1 fruit fly cellular context compared by ENCODE assay signal in genomic region chr3L:12468016-12468415, dm6.
TF ChIP-seq lines count a peak whose summit lies in the region.

TSS of gene eyg (minus strand) at chr3L:12468021.

TF ChIP-seq in whole organism, embryonic, 481 proteins besides CTCF, POLR2A, EP300 and RAD21 (continued from another document and continues in another):
- TF ChIP-seq Dll (GFP tag; IDR thresholded peaks at IDR 0.05; lab: Robert Waterston, UW; ENCODE audit: partially characterized antibody) = 0 out of 4 replicates have a peak, but pooled peaks have one; percentile 28
- no peak for TF ChIP-seq CG11560 (tag; IDR thresholded peaks at IDR 0.05; lab: Robert Waterston, UW)
- TF ChIP-seq Ptx1 (GFP tag; IDR thresholded peaks at IDR 0.05; lab: Robert Waterston, UW) = no peak
- TF ChIP-seq scrt (GFP tag; optimal IDR thresholded peaks at IDR 0.05; lab: Kevin White, UChicago) = no peak
- TF ChIP-seq CG3163 (GFP tag; optimal IDR thresholded peaks at IDR 0.05; lab: Kevin White, UChicago) = peak; percentile 62
- TF ChIP-seq zen2 (GFP tag; IDR thresholded peaks at IDR 0.05; lab: Robert Waterston, UW; ENCODE audit: partially characterized antibody) = 0 out of 3 replicates have a peak, but pooled peaks have one; percentile 25
- TF ChIP-seq CG10543 (GFP tag; optimal IDR thresholded peaks at IDR 0.05; lab: Kevin White, UChicago) = peak; percentile 36
- TF ChIP-seq MBD-R2 (GFP tag; IDR thresholded peaks at IDR 0.05; lab: Robert Waterston, UW) = no peak
- no peak for TF ChIP-seq hbn (GFP tag; IDR thresholded peaks at IDR 0.05; lab: Robert Waterston, UW; ENCODE audit: partially characterized antibody)
- TF ChIP-seq cas (GFP tag; IDR thresholded peaks at IDR 0.05; lab: Robert Waterston, UW) = no peak
- TF ChIP-seq al (GFP tag; IDR thresholded peaks at IDR 0.05; lab: Robert Waterston, UW) = no peak
- TF ChIP-seq lilli (GFP tag; optimal IDR thresholded peaks at IDR 0.05; lab: Kevin White, UChicago) = no peak
- TF ChIP-seq Usf (GFP tag; optimal IDR thresholded peaks at IDR 0.05; lab: Kevin White, UChicago) = no peak
- no peak for TF ChIP-seq gt (GFP tag; IDR thresholded peaks at IDR 0.05; lab: Robert Waterston, UW)
- TF ChIP-seq CG6689 (GFP tag; IDR thresholded peaks at IDR 0.05; lab: Robert Waterston, UW) = no peak
- peak; percentile 56 for TF ChIP-seq bcd (GFP tag; optimal IDR thresholded peaks at IDR 0.05; lab: Kevin White, UChicago)
- TF ChIP-seq CG32772 (GFP tag; IDR thresholded peaks at IDR 0.05; lab: Robert Waterston, UW) = no peak
- no peak for TF ChIP-seq CG18011 (GFP tag; optimal IDR thresholded peaks at IDR 0.05; lab: Kevin White, UChicago)
- no peak for TF ChIP-seq crp (GFP tag; optimal IDR thresholded peaks at IDR 0.05; lab: Kevin White, UChicago)
- peak; percentile 30 for TF ChIP-seq CG10654 (GFP tag; optimal IDR thresholded peaks at IDR 0.05; lab: Kevin White, UChicago)
- TF ChIP-seq crc (GFP tag; optimal IDR thresholded peaks at IDR 0.05; lab: Kevin White, UChicago) = no peak
- TF ChIP-seq CG16863 (GFP tag; optimal IDR thresholded peaks at IDR 0.05; lab: Kevin White, UChicago) = peak; percentile 15
- TF ChIP-seq Sox100B (GFP tag; optimal IDR thresholded peaks at IDR 0.05; lab: Kevin White, UChicago) = no peak
- TF ChIP-seq CG7271 (tag; optimal IDR thresholded peaks at IDR 0.05; lab: Kevin White, UChicago) = no peak
- TF ChIP-seq CG4617 (GFP tag; optimal IDR thresholded peaks at IDR 0.05; lab: Kevin White, UChicago; ENCODE audit: borderline replicate concordance) = no peak
- 0 out of 3 replicates have a peak, but pooled peaks have one; percentile 34 for TF ChIP-seq dysf (GFP tag; IDR thresholded peaks at IDR 0.05; lab: Robert Waterston, UW)
- no peak for TF ChIP-seq dimm (GFP tag; IDR thresholded peaks at IDR 0.05; lab: Robert Waterston, UW)
- TF ChIP-seq CG8281 (tag; optimal IDR thresholded peaks at IDR 0.05; lab: Kevin White, UChicago) = peak; percentile 14
- TF ChIP-seq mirr (GFP tag; optimal IDR thresholded peaks at IDR 0.05; lab: Kevin White, UChicago) = peak; percentile 61
- TF ChIP-seq CG7839 (tag; optimal IDR thresholded peaks at IDR 0.05; lab: Kevin White, UChicago) = no peak
- no peak for TF ChIP-seq Gsc (GFP tag; IDR thresholded peaks at IDR 0.05; lab: Robert Waterston, UW)
- peak; percentile 36; the same call in 1 of the 3 replicates for TF ChIP-seq HLH4C (GFP tag; IDR thresholded peaks at IDR 0.05; lab: Robert Waterston, UW; ENCODE audit: partially characterized antibody)
- TF ChIP-seq CG32767 (GFP tag; IDR thresholded peaks at IDR 0.05; lab: Robert Waterston, UW) = no peak
- no peak for TF ChIP-seq Spps (tag; optimal IDR thresholded peaks at IDR 0.05; lab: Kevin White, UChicago)
- TF ChIP-seq row (GFP tag; IDR thresholded peaks at IDR 0.05; lab: Robert Waterston, UW) = no peak
- no peak for TF ChIP-seq Chrac-16 (GFP tag; optimal IDR thresholded peaks at IDR 0.05; lab: Kevin White, UChicago)
- TF ChIP-seq Dp (GFP tag; optimal IDR thresholded peaks at IDR 0.05; lab: Kevin White, UChicago) = no peak
- TF ChIP-seq Meics (GFP tag; optimal IDR thresholded peaks at IDR 0.05; lab: Kevin White, UChicago) = no peak
- no peak for TF ChIP-seq Taf1 (GFP tag; IDR thresholded peaks at IDR 0.05; lab: Robert Waterston, UW)
- TF ChIP-seq CG4360 (GFP tag; IDR thresholded peaks at IDR 0.05; lab: Robert Waterston, UW) = no peak
- TF ChIP-seq fd64A (GFP tag; optimal IDR thresholded peaks at IDR 0.05; lab: Kevin White, UChicago) = peak; percentile 6
- TF ChIP-seq PHDP (tag; optimal IDR thresholded peaks at IDR 0.05; lab: Kevin White, UChicago) = peak; percentile 41
- 0 out of 2 replicates have a peak, but pooled peaks have one; percentile 21 for TF ChIP-seq CG5953 (GFP tag; IDR thresholded peaks at IDR 0.05; lab: Robert Waterston, UW)
- no peak for TF ChIP-seq Doc3 (GFP tag; IDR thresholded peaks at IDR 0.05; lab: Robert Waterston, UW; ENCODE audit: partially characterized antibody)
- no peak for TF ChIP-seq CG17802 (tag; optimal IDR thresholded peaks at IDR 0.05; lab: Kevin White, UChicago)
- no peak for TF ChIP-seq CG11093 (GFP tag; IDR thresholded peaks at IDR 0.05; lab: Robert Waterston, UW)
- peak; percentile 33 for TF ChIP-seq Atf3 (GFP tag; optimal IDR thresholded peaks at IDR 0.05; lab: Kevin White, UChicago)
- TF ChIP-seq CrebB (tag; optimal IDR thresholded peaks at IDR 0.05; lab: Kevin White, UChicago) = peak; percentile 66
- TF ChIP-seq CG31224 (GFP tag; IDR thresholded peaks at IDR 0.05; lab: Robert Waterston, UW) = no peak
- peak; percentile 30 for TF ChIP-seq grn (GFP tag; optimal IDR thresholded peaks at IDR 0.05; lab: Kevin White, UChicago)
- TF ChIP-seq Eip74EF (GFP tag; optimal IDR thresholded peaks at IDR 0.05; lab: Kevin White, UChicago) = no peak
- TF ChIP-seq gcm2 (GFP tag; optimal IDR thresholded peaks at IDR 0.05; lab: Kevin White, UChicago) = no peak
- TF ChIP-seq slp2 (GFP tag; optimal IDR thresholded peaks at IDR 0.05; lab: Kevin White, UChicago) = no peak
- TF ChIP-seq so (GFP tag; IDR thresholded peaks at IDR 0.05; lab: Robert Waterston, UW) = peak; percentile 25; the same call in 1 of the 3 replicates
- no peak for TF ChIP-seq CG16815 (GFP tag; optimal IDR thresholded peaks at IDR 0.05; lab: Kevin White, UChicago)
- TF ChIP-seq CG4707 (GFP tag; optimal IDR thresholded peaks at IDR 0.05; lab: Kevin White, UChicago) = peak; percentile 5
- TF ChIP-seq oc (tag; optimal IDR thresholded peaks at IDR 0.05; lab: Kevin White, UChicago) = peak; percentile 48
- TF ChIP-seq YL-1 (GFP tag; optimal IDR thresholded peaks at IDR 0.05; lab: Kevin White, UChicago) = no peak
- no peak for TF ChIP-seq CG7556 (GFP tag; optimal IDR thresholded peaks at IDR 0.05; lab: Kevin White, UChicago)
- no peak; the same call in 2 of the 3 replicates for TF ChIP-seq B-H1 (GFP tag; IDR thresholded peaks at IDR 0.05; lab: Robert Waterston, UW)
- TF ChIP-seq BEAF-32 (GFP tag; optimal IDR thresholded peaks at IDR 0.05; lab: Kevin White, UChicago) = no peak
- peak; percentile 60 for TF ChIP-seq Scr (GFP tag; IDR thresholded peaks at IDR 0.05; lab: Robert Waterston, UW; ENCODE audit: partially characterized antibody)
- TF ChIP-seq CG17568 (GFP tag; optimal IDR thresholded peaks at IDR 0.05; lab: Kevin White, UChicago) = no peak
- no peak for TF ChIP-seq D19B (GFP tag; optimal IDR thresholded peaks at IDR 0.05; lab: Kevin White, UChicago)
- no peak for TF ChIP-seq fd3F (GFP tag; optimal IDR thresholded peaks at IDR 0.05; lab: Kevin White, UChicago)
- peak; percentile 100 for TF ChIP-seq Nf-YC (tag; optimal IDR thresholded peaks at IDR 0.05; lab: Kevin White, UChicago)
- TF ChIP-seq CG15073 (GFP tag; optimal IDR thresholded peaks at IDR 0.05; lab: Kevin White, UChicago) = no peak
- 0 out of 3 replicates have a peak, but pooled peaks have one; percentile 11 for TF ChIP-seq zfh1 (GFP tag; IDR thresholded peaks at IDR 0.05; lab: Robert Waterston, UW)
- peak; percentile 70 for TF ChIP-seq tna (GFP tag; IDR thresholded peaks at IDR 0.05; lab: Robert Waterston, UW; ENCODE audit: partially characterized antibody)
- TF ChIP-seq tup (GFP tag; optimal IDR thresholded peaks at IDR 0.05; lab: Kevin White, UChicago) = no peak
- TF ChIP-seq CG1792 (GFP tag; optimal IDR thresholded peaks at IDR 0.05; lab: Kevin White, UChicago) = no peak
- TF ChIP-seq CG3065 (GFP tag; optimal IDR thresholded peaks at IDR 0.05; lab: Kevin White, UChicago) = peak; percentile 4
- TF ChIP-seq CG17612 (GFP tag; IDR thresholded peaks at IDR 0.05; lab: Robert Waterston, UW) = no peak
- no peak for TF ChIP-seq dmrt99B (tag; optimal IDR thresholded peaks at IDR 0.05; lab: Kevin White, UChicago)
- peak; percentile 5 for TF ChIP-seq nom (GFP tag; optimal IDR thresholded peaks at IDR 0.05; lab: Kevin White, UChicago)
- TF ChIP-seq Opbp (GFP tag; IDR thresholded peaks at IDR 0.05; lab: Robert Waterston, UW; ENCODE audit: partially characterized antibody) = peak; percentile 61; the same call in 1 of the 3 replicates
- TF ChIP-seq lab (GFP tag; optimal IDR thresholded peaks at IDR 0.05; lab: Kevin White, UChicago) = no peak
- TF ChIP-seq ap (GFP tag; IDR thresholded peaks at IDR 0.05; lab: Robert Waterston, UW) = no peak
- TF ChIP-seq cato (GFP tag; optimal IDR thresholded peaks at IDR 0.05; lab: Kevin White, UChicago; ENCODE audit: borderline replicate concordance) = no peak
- peak; percentile 79 for TF ChIP-seq phol (tag; optimal IDR thresholded peaks at IDR 0.05; lab: Kevin White, UChicago)
- TF ChIP-seq emc (GFP tag; optimal IDR thresholded peaks at IDR 0.05; lab: Kevin White, UChicago) = no peak
- TF ChIP-seq Six4 (GFP tag; optimal IDR thresholded peaks at IDR 0.05; lab: Kevin White, UChicago) = peak; percentile 17
- TF ChIP-seq pan (optimal IDR thresholded peaks at IDR 0.05; lab: Kevin White, UChicago) = no peak
- TF ChIP-seq pan (GFP tag; optimal IDR thresholded peaks at IDR 0.05 in 1 of 2, IDR thresholded peaks at IDR 0.05 in 1 of 2) = peak in 1 of 2 experiments; percentile 39
- TF ChIP-seq Hsf (GFP tag; optimal IDR thresholded peaks at IDR 0.05; lab: Kevin White, UChicago) = peak; percentile 32
- no peak for TF ChIP-seq CG5245 (GFP tag; optimal IDR thresholded peaks at IDR 0.05; lab: Kevin White, UChicago)
- TF ChIP-seq CG8089 (GFP tag; optimal IDR thresholded peaks at IDR 0.05; lab: Kevin White, UChicago) = peak; percentile 11
- no peak for TF ChIP-seq CG6254 (GFP tag; optimal IDR thresholded peaks at IDR 0.05; lab: Kevin White, UChicago)
- TF ChIP-seq Lim3 (GFP tag; IDR thresholded peaks at IDR 0.05; lab: Robert Waterston, UW) = no peak
- peak; percentile 68 for TF ChIP-seq Jarid2 (GFP tag; optimal IDR thresholded peaks at IDR 0.05; lab: Kevin White, UChicago)
- no peak for TF ChIP-seq Fer2 (tag; optimal IDR thresholded peaks at IDR 0.05; lab: Kevin White, UChicago)
- TF ChIP-seq ken (GFP tag; IDR thresholded peaks at IDR 0.05; lab: Robert Waterston, UW) = no peak
- TF ChIP-seq CG14860 (GFP tag; IDR thresholded peaks at IDR 0.05; lab: Robert Waterston, UW; ENCODE audit: partially characterized antibody) = no peak
- TF ChIP-seq CG13894 (tag; optimal IDR thresholded peaks at IDR 0.05; lab: Kevin White, UChicago) = no peak
- TF ChIP-seq CG7372 (GFP tag; IDR thresholded peaks at IDR 0.05; lab: Robert Waterston, UW) = no peak
- TF ChIP-seq CG14710 (tag; optimal IDR thresholded peaks at IDR 0.05; lab: Kevin White, UChicago) = peak; percentile 37
- TF ChIP-seq CG11085 (GFP tag; IDR thresholded peaks at IDR 0.05; lab: Robert Waterston, UW) = no peak
- TF ChIP-seq NFAT (GFP tag; IDR thresholded peaks at IDR 0.05; lab: Robert Waterston, UW) = no peak
- no peak for TF ChIP-seq slou (GFP tag; optimal IDR thresholded peaks at IDR 0.05; lab: Kevin White, UChicago)
- TF ChIP-seq CG6791 (GFP tag; IDR thresholded peaks at IDR 0.05; lab: Robert Waterston, UW; ENCODE audit: partially characterized antibody) = peak; percentile 58; the same call in 2 of the 3 replicates
- TF ChIP-seq sr (GFP tag; IDR thresholded peaks at IDR 0.05; lab: Robert Waterston, UW) = no peak; the same call in 2 of the 3 replicates
- TF ChIP-seq CG30403 (GFP tag; optimal IDR thresholded peaks at IDR 0.05; lab: Kevin White, UChicago) = no peak
- TF ChIP-seq salm (tag; optimal IDR thresholded peaks at IDR 0.05; lab: Kevin White, UChicago) = no peak
- TF ChIP-seq kni (GFP tag; optimal IDR thresholded peaks at IDR 0.05; lab: Kevin White, UChicago) = peak; percentile 73
- TF ChIP-seq mam (GFP tag; optimal IDR thresholded peaks at IDR 0.05; lab: Kevin White, UChicago) = peak; percentile 34
- TF ChIP-seq CG4820 (GFP tag; optimal IDR thresholded peaks at IDR 0.05; lab: Kevin White, UChicago) = no peak
- no peak for TF ChIP-seq ro (GFP tag; IDR thresholded peaks at IDR 0.05; lab: Robert Waterston, UW)
- 0 out of 2 replicates have a peak, but pooled peaks have one; percentile 18 for TF ChIP-seq CG9932 (GFP tag; IDR thresholded peaks at IDR 0.05; lab: Robert Waterston, UW)
- peak; percentile 86 for TF ChIP-seq CoRest (tag; optimal IDR thresholded peaks at IDR 0.05; lab: Kevin White, UChicago)
- peak; percentile 13; the same call in 1 of the 2 replicates for TF ChIP-seq onecut (GFP tag; IDR thresholded peaks at IDR 0.05; lab: Robert Waterston, UW)
- peak; percentile 64; the same call in 1 of the 2 replicates for TF ChIP-seq Xrp1 (GFP tag; IDR thresholded peaks at IDR 0.05; lab: Robert Waterston, UW)
- peak; percentile 40 for TF ChIP-seq CG10209 (GFP tag; optimal IDR thresholded peaks at IDR 0.05; lab: Kevin White, UChicago)
- TF ChIP-seq vvl (GFP tag; IDR thresholded peaks at IDR 0.05; lab: Robert Waterston, UW) = peak; percentile 79
- no peak for TF ChIP-seq CG12769 (tag; optimal IDR thresholded peaks at IDR 0.05; lab: Kevin White, UChicago)
- no peak for TF ChIP-seq CG1603 (tag; optimal IDR thresholded peaks at IDR 0.05; lab: Kevin White, UChicago)
- no peak for TF ChIP-seq CG4854 (GFP tag; optimal IDR thresholded peaks at IDR 0.05; lab: Kevin White, UChicago)
- no peak for TF ChIP-seq CG6683 (GFP tag; optimal IDR thresholded peaks at IDR 0.05; lab: Kevin White, UChicago)
- no peak for TF ChIP-seq CG10366 (GFP tag; IDR thresholded peaks at IDR 0.05; lab: Robert Waterston, UW)
- TF ChIP-seq tin (GFP tag; optimal IDR thresholded peaks at IDR 0.05; lab: Kevin White, UChicago) = no peak
- peak; percentile 58; the same call in 1 of the 2 replicates for TF ChIP-seq CG42726 (GFP tag; IDR thresholded peaks at IDR 0.05; lab: Robert Waterston, UW; ENCODE audit: partially characterized antibody)
- peak; percentile 76 for TF ChIP-seq sens (GFP tag; lab: Kevin White, UChicago)
- TF ChIP-seq Dip2 (GFP tag; IDR thresholded peaks at IDR 0.05; lab: Robert Waterston, UW) = no peak
- no peak for TF ChIP-seq cad (GFP tag; optimal IDR thresholded peaks at IDR 0.05; lab: Kevin White, UChicago)
- no peak for TF ChIP-seq hth (optimal IDR thresholded peaks at IDR 0.05; lab: Kevin White, UChicago)
- no peak for TF ChIP-seq CG31441 (GFP tag; IDR thresholded peaks at IDR 0.05; lab: Robert Waterston, UW)
- no peak for TF ChIP-seq CG43689 (GFP tag; IDR thresholded peaks at IDR 0.05; lab: Robert Waterston, UW)
- peak; percentile 48 for TF ChIP-seq fd102C (GFP tag; optimal IDR thresholded peaks at IDR 0.05; lab: Kevin White, UChicago)
- TF ChIP-seq CG8478 (optimal IDR thresholded peaks at IDR 0.05; lab: Kevin White, UChicago) = peak; percentile 93
- 0 out of 2 replicates have a peak, but pooled peaks have one; percentile 9 for TF ChIP-seq CG8765 (GFP tag; IDR thresholded peaks at IDR 0.05; lab: Robert Waterston, UW)
- TF ChIP-seq Side (GFP tag; optimal IDR thresholded peaks at IDR 0.05; lab: Kevin White, UChicago) = peak; percentile 29
- no peak for TF ChIP-seq lola (GFP tag; optimal IDR thresholded peaks at IDR 0.05; lab: Kevin White, UChicago)
- no peak for TF ChIP-seq CG4404 (GFP tag; IDR thresholded peaks at IDR 0.05; lab: Robert Waterston, UW)
